Worm (Caenorhabditis elegans): ENCODE measurements around the gene K08H2.3.

The K08H2.3 gene

ce11 chrX:13234879-13235278, 2.3 kb upstream of the K08H2.3 start, which contains the start of gene K08H2.2:
TSS of gene K08H2.2 (minus strand) at chrX:13234979.
- TF ChIP-seq hmg-11 (tag; optimal IDR thresholded peaks at IDR 0.05) (no peak), sea-2 (GFP tag; optimal IDR thresholded peaks at IDR 0.05) (no peak), nhr-77 (tag; optimal IDR thresholded peaks at IDR 0.05) (no peak), skn-1 (tag; optimal IDR thresholded peaks at IDR 0.05) (no peak), snpc-4 (tag; optimal IDR thresholded peaks at IDR 0.05) (no peak), egl-27 (tag; optimal IDR thresholded peaks at IDR 0.05) (no peak), egl-5 (tag; optimal IDR thresholded peaks at IDR 0.05) (no peak), nhr-12 (tag; optimal IDR thresholded peaks at IDR 0.05) (no peak), mml-1 (tag; optimal IDR thresholded peaks at IDR 0.05) (no peak), aly-2 (tag; optimal IDR thresholded peaks at IDR 0.05) (no peak), ceh-28 (tag; optimal IDR thresholded peaks at IDR 0.05) (no peak), mdl-1 (tag; optimal IDR thresholded peaks at IDR 0.05) (no peak), nhr-25 (tag; optimal IDR thresholded peaks at IDR 0.05) (no peak), elt-1 (tag; optimal IDR thresholded peaks at IDR 0.05) (no peak), R02D3.7 (tag; optimal IDR thresholded peaks at IDR 0.05) (no peak), ama-1 (optimal IDR thresholded peaks at IDR 0.05) (no peak), zag-1 (tag; optimal IDR thresholded peaks at IDR 0.05) (no peak), elt-2 (tag; optimal IDR thresholded peaks at IDR 0.05) (no peak), ceh-16 (tag; optimal IDR thresholded peaks at IDR 0.05) (no peak), fkh-2 (tag; optimal IDR thresholded peaks at IDR 0.05) (no peak)

DNA sequence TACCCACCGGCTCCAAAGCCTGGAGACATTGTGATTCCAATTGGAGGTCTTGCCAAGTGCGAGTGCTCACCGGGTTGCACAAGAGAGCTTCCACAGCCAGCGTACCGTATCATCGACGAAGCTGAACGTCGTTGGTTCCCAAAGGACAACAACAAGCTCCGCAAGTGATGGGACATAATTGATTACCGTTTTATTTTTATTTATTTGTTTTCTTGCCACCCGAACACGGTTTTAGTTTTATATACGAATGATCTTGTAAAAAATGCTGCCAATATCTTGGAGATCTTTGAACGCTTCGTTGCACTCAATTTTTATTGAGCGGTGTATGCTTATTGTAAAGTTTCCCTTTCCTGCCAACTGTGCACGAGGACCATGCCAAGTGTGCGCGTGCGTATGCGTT, 995 bp downstream of the K08H2.3 start, which contains the start of gene K08H2.4:
Gene K08H2.4, plus strand, starts transcription at position 301 of the 400 bp plus-strand sequence.
- TF ChIP-seq elt-1 (tag; optimal IDR thresholded peaks at IDR 0.05) (no peak), nhr-76 (tag; optimal IDR thresholded peaks at IDR 0.05) (no peak), nhr-25 (tag; optimal IDR thresholded peaks at IDR 0.05) (no peak), fos-1 (tag; optimal IDR thresholded peaks at IDR 0.05) (no peak), ztf-4 (tag; optimal IDR thresholded peaks at IDR 0.05) (no peak)

ce11 chrX:13242231-13242630, 5.0 kb downstream of the K08H2.3 start, which contains the start of gene K08H2.5:
TSS of gene K08H2.5 (minus strand) at chrX:13242331.
- TF ChIP-seq mml-1 (tag; optimal IDR thresholded peaks at IDR 0.05) = no peak
- TF ChIP-seq nfya-1 (tag; optimal IDR thresholded peaks at IDR 0.05; ENCODE audit: insufficient read depth) = no peak

DNA sequence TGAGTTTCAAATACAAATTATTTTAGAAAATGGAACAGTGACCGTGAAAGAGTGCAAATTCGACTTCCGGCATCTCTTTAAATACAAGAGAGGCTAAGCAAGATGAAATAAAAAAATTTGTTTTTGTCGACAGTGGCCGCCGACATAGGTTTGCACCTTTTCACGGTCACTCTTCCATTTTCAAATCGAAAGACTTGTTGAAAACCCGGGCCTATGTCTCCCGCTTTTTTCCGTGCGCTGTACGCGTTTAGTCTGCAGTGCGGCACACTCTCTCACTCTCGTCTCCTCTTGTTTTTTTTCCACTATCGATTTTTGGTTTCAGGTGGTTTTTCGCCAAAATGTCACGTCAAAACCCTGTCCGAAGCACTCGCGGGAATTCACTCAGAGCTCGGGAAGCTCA, 7.9 kb downstream of the K08H2.3 start, which contains the start of gene hpl-1:
Gene hpl-1, plus strand, starts transcription at position 301 of the 400 bp plus-strand sequence.
- TF ChIP-seq egl-5 (tag; optimal IDR thresholded peaks at IDR 0.05) (no peak), elt-2 (tag; optimal IDR thresholded peaks at IDR 0.05) (no peak), ceh-28 (tag; optimal IDR thresholded peaks at IDR 0.05) (peak; percentile 38)

ce11 chrX:13246668-13247358, 9.6 kb downstream of the K08H2.3 start:
- TF ChIP-seq pha-4 (tag; optimal IDR thresholded peaks at IDR 0.05) = peak; percentile 2
- TF ChIP-seq sea-2 (GFP tag; optimal IDR thresholded peaks at IDR 0.05) = no peak
- no peak for TF ChIP-seq mdl-1 (tag; optimal IDR thresholded peaks at IDR 0.05)
- TF ChIP-seq ceh-82 (tag; optimal IDR thresholded peaks at IDR 0.05) = no peak
- TF ChIP-seq nhr-23 (tag; optimal IDR thresholded peaks at IDR 0.05) = peak; percentile 12
- peak; percentile 2 for TF ChIP-seq elt-2 (tag; optimal IDR thresholded peaks at IDR 0.05)
- TF ChIP-seq pqm-1 (tag; optimal IDR thresholded peaks at IDR 0.05) = peak; percentile 28

DNA sequence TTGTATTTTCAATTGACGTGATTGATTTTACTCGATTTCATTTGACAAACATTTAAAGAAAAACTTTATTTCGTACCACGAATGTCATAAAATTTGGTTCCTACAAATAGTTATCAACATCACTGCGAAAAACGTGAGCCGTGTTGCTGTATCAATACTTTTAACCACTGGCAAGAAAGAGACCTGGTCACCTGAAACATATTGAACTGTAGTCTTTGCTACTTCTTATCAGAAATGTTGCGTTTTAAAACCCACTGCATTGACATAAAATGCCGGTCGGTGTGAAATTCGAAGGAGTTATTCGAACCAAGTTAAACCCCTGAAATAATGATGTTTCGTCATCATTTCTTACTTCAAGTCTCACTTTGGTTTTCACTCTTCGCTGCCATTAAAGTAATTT, 10.4 kb downstream of the K08H2.3 start:
- TF ChIP-seq jun-1 (tag; optimal IDR thresholded peaks at IDR 0.05) = no peak
- TF ChIP-seq nhr-77 (tag; optimal IDR thresholded peaks at IDR 0.05) = no peak
- TF ChIP-seq elt-2 (tag; optimal IDR thresholded peaks at IDR 0.05) = peak; percentile 69
- peak; percentile 41 for TF ChIP-seq pqm-1 (tag; optimal IDR thresholded peaks at IDR 0.05)
- no peak for TF ChIP-seq eor-1 (tag; optimal IDR thresholded peaks at IDR 0.05)
- no peak for TF ChIP-seq lsy-12 (tag; optimal IDR thresholded peaks at IDR 0.05)
- TF ChIP-seq nfya-1 (tag; optimal IDR thresholded peaks at IDR 0.05; ENCODE audit: insufficient read depth) = no peak
- TF ChIP-seq ZK546.5 (tag; optimal IDR thresholded peaks at IDR 0.05) = no peak
- no peak for TF ChIP-seq fkh-2 (tag; optimal IDR thresholded peaks at IDR 0.05)
- no peak for TF ChIP-seq elt-1 (tag; optimal IDR thresholded peaks at IDR 0.05)
- no peak for TF ChIP-seq nhr-11 (tag; optimal IDR thresholded peaks at IDR 0.05)
- TF ChIP-seq snpc-4 (tag; optimal IDR thresholded peaks at IDR 0.05) = no peak
- no peak for TF ChIP-seq pha-4 (tag; optimal IDR thresholded peaks at IDR 0.05)
- TF ChIP-seq mml-1 (tag; optimal IDR thresholded peaks at IDR 0.05) = no peak
